Fruit fly (Drosophila melanogaster): ENCODE measurements around the gene naz.

- TF ChIP-seq CG34422 (GFP tag; IDR thresholded peaks at IDR 0.05) = no peak
- no peak for TF ChIP-seq CG8478 (optimal IDR thresholded peaks at IDR 0.05)
- no peak for TF ChIP-seq Taf1 (GFP tag; IDR thresholded peaks at IDR 0.05)
- no peak for TF ChIP-seq Hsf (GFP tag; optimal IDR thresholded peaks at IDR 0.05)
- TF ChIP-seq tin (GFP tag; optimal IDR thresholded peaks at IDR 0.05) = no peak
- TF ChIP-seq kay (GFP tag; optimal IDR thresholded peaks at IDR 0.05) = no peak
- TF ChIP-seq Blimp-1 (GFP tag; optimal IDR thresholded peaks at IDR 0.05) = no peak
- no peak for TF ChIP-seq CG2875 (GFP tag; optimal IDR thresholded peaks at IDR 0.05)
- TF ChIP-seq CG12219 (GFP tag; optimal IDR thresholded peaks at IDR 0.05) = no peak
- no peak for TF ChIP-seq CG9609 (GFP tag; optimal IDR thresholded peaks at IDR 0.05)
- TF ChIP-seq CrebB (tag; optimal IDR thresholded peaks at IDR 0.05) = no peak
Measured at dm6 chr3R:18312761-18313160, 16.0 kb downstream of the naz start.

Measured in whole organism, embryonic.